Worm (Caenorhabditis elegans): ENCODE results near the gene ulp-4.

Gene ulp-4

ce11 chrII:8093283-8093682, 36.5 kb upstream of the ulp-4 start:
- TF ChIP-seq ZK546.5 (tag; optimal IDR thresholded peaks at IDR 0.05) = no peak

DNA sequence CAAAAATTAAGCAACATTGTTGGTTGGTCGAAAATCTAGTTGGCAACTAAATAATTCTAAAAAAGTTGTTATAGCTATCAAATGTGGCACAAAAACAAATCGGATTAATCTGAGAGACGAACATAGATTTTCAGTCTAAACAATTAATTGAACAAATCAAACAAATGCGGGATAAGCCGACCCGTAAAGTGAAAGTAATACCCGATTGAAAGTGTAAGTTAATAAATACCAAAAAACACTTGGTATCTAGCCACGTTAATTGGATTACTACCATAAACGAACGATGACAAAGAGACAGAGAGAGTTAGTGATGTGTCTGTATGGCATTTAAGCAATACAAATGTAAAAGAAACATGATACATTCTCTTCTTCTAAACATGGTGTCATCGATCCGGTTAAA, 35.8 kb upstream of the ulp-4 start:
- TF ChIP-seq ztf-11 (tag; optimal IDR thresholded peaks at IDR 0.05) (no peak), nhr-25 (tag; optimal IDR thresholded peaks at IDR 0.05) (peak; percentile 41), egl-5 (tag; optimal IDR thresholded peaks at IDR 0.05) (no peak)

ce11 chrII:8099212-8099784, 30.5 kb upstream of the ulp-4 start:
- TF ChIP-seq unc-62 (GFP tag; optimal IDR thresholded peaks at IDR 0.05) (no peak), lsy-12 (tag; optimal IDR thresholded peaks at IDR 0.05) (no peak), elt-1 (tag; optimal IDR thresholded peaks at IDR 0.05) (no peak), nhr-67 (tag; optimal IDR thresholded peaks at IDR 0.05) (no peak), nhr-77 (tag; optimal IDR thresholded peaks at IDR 0.05) (no peak), nhr-23 (tag; optimal IDR thresholded peaks at IDR 0.05) (peak; percentile 23), nhr-25 (tag; optimal IDR thresholded peaks at IDR 0.05) (peak; percentile 66), fkh-2 (tag; optimal IDR thresholded peaks at IDR 0.05) (no peak)

DNA sequence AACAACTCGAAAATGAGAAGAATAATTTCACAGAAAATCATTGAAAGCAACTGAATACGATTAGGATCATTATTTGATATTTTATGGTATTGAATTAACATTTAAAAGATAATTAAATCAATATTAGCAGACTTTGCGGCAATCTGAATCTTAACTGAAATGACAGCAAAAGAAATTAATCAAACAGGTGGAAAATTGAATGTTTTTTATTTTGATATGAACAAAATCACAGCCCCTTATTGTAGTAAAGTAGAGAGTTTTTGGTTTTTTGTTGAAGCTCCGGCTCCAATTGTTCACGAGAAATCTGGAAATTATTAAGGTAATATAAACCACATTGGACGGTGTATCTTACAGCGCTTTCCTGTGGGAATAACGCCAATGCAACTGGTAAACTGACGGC, 27.7 kb upstream of the ulp-4 start, which contains the start of gene sre-2:
sre-2 (minus strand) TSS at position 101 of the 400 bp plus-strand sequence.
- TF ChIP-seq lin-15B (tag; optimal IDR thresholded peaks at IDR 0.05) (no peak), sea-2 (GFP tag; optimal IDR thresholded peaks at IDR 0.05) (no peak), ceh-9 (tag; optimal IDR thresholded peaks at IDR 0.05) (no peak), nhr-11 (tag; optimal IDR thresholded peaks at IDR 0.05) (no peak), nhr-25 (tag; optimal IDR thresholded peaks at IDR 0.05) (no peak), jun-1 (tag; optimal IDR thresholded peaks at IDR 0.05) (no peak), tbx-2 (tag; optimal IDR thresholded peaks at IDR 0.05) (no peak), zag-1 (tag; optimal IDR thresholded peaks at IDR 0.05) (no peak), ztf-4 (tag; optimal IDR thresholded peaks at IDR 0.05) (no peak), nhr-28 (tag; optimal IDR thresholded peaks at IDR 0.05) (no peak), nhr-23 (tag; optimal IDR thresholded peaks at IDR 0.05) (no peak), pqm-1 (tag; optimal IDR thresholded peaks at IDR 0.05) (no peak)

DNA sequence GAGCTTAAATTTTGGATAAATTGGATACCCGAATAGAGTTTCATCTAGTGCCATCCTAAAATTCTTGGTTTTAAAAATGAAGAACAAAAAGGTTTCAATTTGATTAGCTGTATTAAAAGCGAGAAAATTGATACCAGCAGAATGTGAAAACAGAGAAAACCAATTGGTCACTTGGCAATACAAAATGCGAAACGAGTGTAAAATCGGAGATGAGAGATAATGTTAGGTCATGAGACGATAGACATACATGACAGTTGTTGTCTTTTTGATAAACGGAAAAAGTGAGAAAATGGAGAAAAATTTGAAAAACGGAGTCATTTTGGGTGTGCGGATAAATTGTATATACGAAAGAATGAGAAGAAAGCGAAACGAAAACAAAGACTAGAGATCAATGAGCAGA, 24.8 kb upstream of the ulp-4 start, which contains the start of gene sfxn-5:
sfxn-5 (minus strand) TSS at position 55 of the 400 bp plus-strand sequence.
- TF ChIP-seq nfya-1 (tag; optimal IDR thresholded peaks at IDR 0.05; ENCODE audit: insufficient read depth) (peak; percentile 33), fkh-2 (tag; optimal IDR thresholded peaks at IDR 0.05) (no peak), elt-2 (tag; optimal IDR thresholded peaks at IDR 0.05) (peak; percentile 17)

DNA sequence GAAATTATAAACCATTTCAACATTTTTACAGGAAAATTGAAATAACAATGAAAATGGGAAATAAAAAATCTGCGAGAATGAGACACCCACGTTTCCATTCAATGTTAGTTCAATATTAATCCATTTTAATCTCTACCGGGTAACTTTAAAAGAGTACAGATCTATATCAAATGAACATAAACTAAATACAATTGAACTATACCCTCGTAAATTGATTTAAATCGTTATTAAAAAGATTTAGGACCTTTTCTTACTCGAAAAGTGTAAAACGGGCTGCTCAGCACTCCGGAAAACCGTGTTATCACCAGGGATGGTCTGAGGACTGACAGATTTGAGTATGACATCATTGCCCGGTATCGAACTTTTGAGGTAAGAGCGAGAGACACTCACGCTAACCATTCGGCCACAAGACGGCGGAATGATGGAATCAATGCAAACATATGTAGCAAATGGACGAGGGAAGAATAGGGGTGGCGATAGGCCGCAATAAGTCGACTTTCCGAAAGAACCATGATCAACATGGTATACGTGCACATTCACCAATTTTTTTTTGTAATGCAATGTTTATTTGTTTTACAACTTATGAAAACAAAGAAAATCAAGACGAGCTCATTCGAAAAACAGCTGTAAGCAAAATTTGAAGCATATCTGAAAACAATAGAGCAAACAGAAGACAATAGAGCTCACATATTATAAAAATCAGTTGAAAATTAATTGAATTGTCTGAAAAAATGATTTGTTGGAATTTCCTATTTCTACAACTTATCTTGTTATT, 22.7 kb upstream of the ulp-4 start, which contains the start of the genes chst-1 and C41C4.9:
chst-1 (minus strand) TSS at position 51 of the 775 bp plus-strand sequence.
C41C4.9 (plus strand) TSS at position 725 of the 775 bp plus-strand sequence.
- TF ChIP-seq aly-2 (tag; optimal IDR thresholded peaks at IDR 0.05) (no peak), R02D3.7 (tag; optimal IDR thresholded peaks at IDR 0.05) (peak; percentile 21), ztf-11 (tag; optimal IDR thresholded peaks at IDR 0.05) (no peak), sea-2 (GFP tag; optimal IDR thresholded peaks at IDR 0.05) (no peak), nhr-237 (tag; optimal IDR thresholded peaks at IDR 0.05) (no peak), zag-1 (tag; optimal IDR thresholded peaks at IDR 0.05) (no peak), snpc-4 (tag; optimal IDR thresholded peaks at IDR 0.05) (no peak), nhr-25 (tag; optimal IDR thresholded peaks at IDR 0.05) (peak; percentile 75), elt-2 (tag; optimal IDR thresholded peaks at IDR 0.05) (peak; percentile 60), fkh-2 (tag; optimal IDR thresholded peaks at IDR 0.05) (no peak), unc-39 (tag; optimal IDR thresholded peaks at IDR 0.05) (no peak), nfya-1 (tag; optimal IDR thresholded peaks at IDR 0.05; ENCODE audit: insufficient read depth) (peak; percentile 52), elt-3 (tag; optimal IDR thresholded peaks at IDR 0.05) (peak in 1 of 3 experiments; percentile 79), jun-1 (tag; optimal IDR thresholded peaks at IDR 0.05) (no peak), tbx-2 (tag; optimal IDR thresholded peaks at IDR 0.05) (peak; percentile 61), ceh-82 (tag; optimal IDR thresholded peaks at IDR 0.05) (no peak), nhr-12 (tag; optimal IDR thresholded peaks at IDR 0.05) (no peak), lin-39 (tag; optimal IDR thresholded peaks at IDR 0.05) (peak; percentile 55), nhr-77 (tag; optimal IDR thresholded peaks at IDR 0.05) (peak; percentile 83), nhr-43 (tag; optimal IDR thresholded peaks at IDR 0.05; ENCODE audit: poor library complexity, severe bottlenecking) (peak; percentile 83), ceh-28 (tag; optimal IDR thresholded peaks at IDR 0.05) (no peak), skn-1 (tag; optimal IDR thresholded peaks at IDR 0.05) (peak; percentile 47), lin-15B (tag; optimal IDR thresholded peaks at IDR 0.05) (no peak), mml-1 (tag; optimal IDR thresholded peaks at IDR 0.05) (no peak), ceh-16 (tag; optimal IDR thresholded peaks at IDR 0.05) (peak; percentile 22), ceh-9 (tag; optimal IDR thresholded peaks at IDR 0.05) (no peak), unc-62 (GFP tag; optimal IDR thresholded peaks at IDR 0.05) (no peak), ama-1 (optimal IDR thresholded peaks at IDR 0.05) (peak; percentile 6), egl-5 (tag; optimal IDR thresholded peaks at IDR 0.05) (peak; percentile 0), lsy-12 (tag; optimal IDR thresholded peaks at IDR 0.05) (peak; percentile 76)
